Worm (Caenorhabditis elegans) whole organism, midembryonic: ENCODE measurements around the gene T07E3.3.

Source experiments
- klf-2 ChIP-seq: fragments of 200-800 bp; sonication (Bioruptor generic); conservative IDR thresholded peaks from 2 replicates; pipeline ENCODE4 v1.3.6; 2022; ENCODE audit warnings: missing genetic modification reagents, missing genetic modification characterization, missing compliant biosample characterization
- med-1 ChIP-seq: sonication (generic microtip); optimal IDR thresholded peaks from 2 replicates; lab custom pipeline; 2017; ENCODE audit warnings: missing genetic modification characterization, mild to moderate bottlenecking, missing compliant biosample characterization, antibody characterized with exemption, missing genetic modification reagents; ENCODE audit not compliant: insufficient read depth
- ztf-23 ChIP-seq: fragments of 200-800 bp; sonication (Bioruptor generic); IDR thresholded peaks from 2 replicates; pipeline ENCODE4 v1.3.6; 2022; ENCODE audit warnings: missing genetic modification reagents, missing genetic modification characterization, missing compliant biosample characterization

- no peak for TF ChIP-seq klf-2 (GFP tag; lab: Robert Waterston, UW)
- no peak for TF ChIP-seq med-1
- TF ChIP-seq ztf-23 (GFP tag; lab: Robert Waterston, UW): no peak
Observed at ce11 chrIII:6945319-6945718, 41.6 kb downstream of the T07E3.3 start.
